Worm (Caenorhabditis elegans) whole organism, L4 larva: Measurements from ENCODE around the gene ZK1128.1.

ENCODE experiments used
- F37D6.2 ChIP-seq: sonication (generic microtip); optimal IDR thresholded peaks from 2 replicates; lab custom pipeline; 2016; ENCODE audit warnings: mild to moderate bottlenecking, missing genetic modification characterization, missing compliant biosample characterization
- T20F7.1 ChIP-seq: fragments of 200-800 bp; sonication (Bioruptor generic); optimal IDR thresholded peaks from 2 replicates; lab custom pipeline; 2018; ENCODE audit warnings: mild to moderate bottlenecking, missing genetic modification characterization, missing compliant biosample characterization
- T26A8.4 ChIP-seq: fragments of 200-800 bp; sonication (Bioruptor generic); IDR thresholded peaks from 2 replicates; pipeline ENCODE4 v1.3.6; 2022; ENCODE audit warnings: missing genetic modification characterization, missing compliant biosample characterization
- Y48G9A.11 ChIP-seq: fragments of 200-800 bp; sonication (Bioruptor generic); IDR thresholded peaks from 2 replicates; pipeline ENCODE4 v1.3.6; 2022; ENCODE audit warnings: missing genetic modification reagents, missing genetic modification characterization, missing compliant biosample characterization
- ama-1 ChIP-seq: fragments of 150-350 bp; optimal IDR thresholded peaks from 2 replicates; lab custom pipeline; 2014; ENCODE audit warnings: inconsistent platforms, mixed read lengths
- arid-1 ChIP-seq: fragments of 200-800 bp; sonication (Bioruptor generic); conservative IDR thresholded peaks from 2 replicates; pipeline ENCODE4 v1.3.6; 2022; ENCODE audit warnings: missing genetic modification reagents, missing genetic modification characterization, missing compliant biosample characterization
- attf-4 ChIP-seq: sonication (generic microtip); optimal IDR thresholded peaks from 3 replicates; lab custom pipeline; 2017; ENCODE audit warnings: missing biosample characterization, missing genetic modification characterization
- ceh-44 ChIP-seq: fragments of 200-800 bp; sonication (Bioruptor generic); IDR thresholded peaks from 2 replicates; pipeline ENCODE4 v1.3.6; 2022; ENCODE audit warnings: missing genetic modification reagents, missing genetic modification characterization, missing compliant biosample characterization
- ceh-82 ChIP-seq: sonication (generic microtip); optimal IDR thresholded peaks from 2 replicates; lab custom pipeline; 2017; ENCODE audit warnings: missing biosample characterization, missing genetic modification characterization
- cey-2 ChIP-seq: sonication (generic microtip); optimal IDR thresholded peaks from 3 replicates; lab custom pipeline; 2017; ENCODE audit warnings: missing genetic modification characterization, mild to moderate bottlenecking, missing compliant biosample characterization, antibody characterized with exemption, borderline replicate concordance; ENCODE audit not compliant: insufficient read depth
- daf-12 ChIP-seq: fragments of 150-350 bp; optimal IDR thresholded peaks from 2 replicates; lab custom pipeline; 2014; ENCODE audit warnings: missing biosample characterization, missing genetic modification reagents, missing genetic modification characterization
- daf-16 ChIP-seq, 3 experiments: sonication (generic microtip); optimal IDR thresholded peaks; 2 replicates each; lab custom pipeline; 2016 to 2017; ENCODE audit warnings: missing genetic modification characterization in 3 of 3, missing genetic modification reagents in 3 of 3, mild to moderate bottlenecking in 2 of 3, missing compliant biosample characterization in 2 of 3, missing biosample characterization in 1 of 3, moderate library complexity in 1 of 3
- daf-19 ChIP-seq: fragments of 200-800 bp; sonication (Bioruptor generic); conservative IDR thresholded peaks from 2 replicates; pipeline ENCODE4 v1.3.6; 2022; ENCODE audit warnings: missing genetic modification characterization, missing compliant biosample characterization
- daf-8 ChIP-seq: fragments of 200-800 bp; sonication (Bioruptor generic); IDR thresholded peaks from 2 replicates; pipeline ENCODE4 v1.3.6; 2022; ENCODE audit warnings: missing genetic modification characterization, missing compliant biosample characterization
- dmd-6 ChIP-seq: fragments of 200-800 bp; sonication (Bioruptor generic); IDR thresholded peaks from 2 replicates; pipeline ENCODE4 v1.3.6; 2022; ENCODE audit warnings: missing genetic modification reagents, missing genetic modification characterization, missing compliant biosample characterization
- dmd-8 ChIP-seq: fragments of 200-800 bp; sonication (Bioruptor generic); IDR thresholded peaks from 2 replicates; pipeline ENCODE4 v1.3.6; 2022; ENCODE audit warnings: missing genetic modification characterization, missing compliant biosample characterization
- duxl-1 ChIP-seq: sonication (generic microtip); optimal IDR thresholded peaks from 2 replicates; lab custom pipeline; 2016; ENCODE audit warnings: mild to moderate bottlenecking, missing genetic modification characterization, moderate library complexity, missing compliant biosample characterization; ENCODE audit not compliant: poor library complexity
- egl-27 ChIP-seq: sonication (generic microtip); optimal IDR thresholded peaks from 3 replicates; lab custom pipeline; 2017; ENCODE audit warnings: missing biosample characterization, missing genetic modification reagents, missing genetic modification characterization
- egl-43 ChIP-seq: fragments of 200-800 bp; sonication (Bioruptor generic); IDR thresholded peaks from 2 replicates; pipeline ENCODE4 v1.3.6; 2022; ENCODE audit warnings: missing genetic modification reagents, missing genetic modification characterization, missing compliant biosample characterization
- hmg-1.1 ChIP-seq: fragments of 200-800 bp; sonication (Bioruptor generic); IDR thresholded peaks from 2 replicates; pipeline ENCODE4 v1.3.6; 2022; ENCODE audit warnings: missing genetic modification reagents, missing genetic modification characterization, missing compliant biosample characterization
- jun-1 ChIP-seq: fragments of 150-350 bp; optimal IDR thresholded peaks from 2 replicates; lab custom pipeline; 2014; ENCODE audit warnings: missing biosample characterization, missing genetic modification reagents, missing genetic modification characterization
- lim-7 ChIP-seq: fragments of 200-800 bp; sonication (Bioruptor generic); IDR thresholded peaks from 2 replicates; pipeline ENCODE4 v1.3.6; 2022; ENCODE audit warnings: missing genetic modification characterization, missing compliant biosample characterization
- lin-1 ChIP-seq: fragments of 200-800 bp; sonication (Bioruptor generic); IDR thresholded peaks from 2 replicates; pipeline ENCODE4 v1.3.6; 2022; ENCODE audit warnings: missing genetic modification reagents, missing genetic modification characterization, missing compliant biosample characterization
- lin-29 ChIP-seq: fragments of 200-800 bp; sonication (Bioruptor generic); IDR thresholded peaks from 2 replicates; pipeline ENCODE4 v1.3.6; 2022; ENCODE audit warnings: missing genetic modification reagents, missing genetic modification characterization, missing compliant biosample characterization
- lin-38 ChIP-seq: fragments of 200-800 bp; sonication (Bioruptor generic); IDR thresholded peaks from 2 replicates; pipeline ENCODE4 v1.3.6; 2022; ENCODE audit warnings: missing genetic modification reagents, missing genetic modification characterization, missing compliant biosample characterization
- lir-3 ChIP-seq: sonication (generic microtip); optimal IDR thresholded peaks from 2 replicates; lab custom pipeline; 2016; ENCODE audit warnings: mild to moderate bottlenecking, missing genetic modification characterization, missing compliant biosample characterization
- madf-5 ChIP-seq, 2 experiments: fragments of 200-800 bp; sonication (Bioruptor generic); IDR thresholded peaks; 2 replicates each; pipeline ENCODE4 v1.3.6; 2022; ENCODE audit warnings: missing compliant biosample characterization in 2 of 2, missing genetic modification characterization in 2 of 2
- madf-9 ChIP-seq: fragments of 200-800 bp; sonication (Bioruptor generic); conservative IDR thresholded peaks from 2 replicates; pipeline ENCODE4 v1.3.6; 2022; ENCODE audit warnings: missing genetic modification reagents, missing genetic modification characterization, missing compliant biosample characterization
- mdl-1 ChIP-seq, 2 experiments: fragments of 150-350 bp in 1 of 2; sonication (generic microtip) in 1 of 2; optimal IDR thresholded peaks; 2 replicates each; lab custom pipeline; 2014 to 2017; ENCODE audit warnings: missing biosample characterization in 2 of 2, missing genetic modification characterization in 2 of 2
- mdt-29 ChIP-seq: fragments of 200-800 bp; sonication (Bioruptor generic); IDR thresholded peaks from 2 replicates; pipeline ENCODE4 v1.3.6; 2022; ENCODE audit warnings: missing genetic modification reagents, missing genetic modification characterization, missing compliant biosample characterization
- mes-2 ChIP-seq: sonication (generic microtip); optimal IDR thresholded peaks from 2 replicates; lab custom pipeline; 2016; ENCODE audit warnings: missing genotype, mild to moderate bottlenecking, missing genetic modification characterization, missing compliant biosample characterization; ENCODE audit not compliant: poor library complexity, severe bottlenecking
- mxl-2 ChIP-seq: fragments of 200-800 bp; sonication (Bioruptor generic); conservative IDR thresholded peaks from 2 replicates; pipeline ENCODE4 v1.3.6; 2022; ENCODE audit warnings: missing genetic modification reagents, missing genetic modification characterization, missing compliant biosample characterization
- mxl-3 ChIP-seq: fragments of 200-800 bp; sonication (Bioruptor generic); optimal IDR thresholded peaks from 2 replicates; lab custom pipeline; 2018; ENCODE audit warnings: mild to moderate bottlenecking, missing genetic modification characterization, missing compliant biosample characterization
- nhr-11 ChIP-seq: fragments of 150-350 bp; optimal IDR thresholded peaks from 2 replicates; lab custom pipeline; 2014; ENCODE audit warnings: missing biosample characterization, missing genetic modification characterization
- nhr-25 ChIP-seq: sonication (generic microtip); optimal IDR thresholded peaks from 2 replicates; lab custom pipeline; 2017; ENCODE audit warnings: missing genetic modification characterization, mild to moderate bottlenecking, missing compliant biosample characterization, antibody characterized with exemption, moderate library complexity, borderline replicate concordance; ENCODE audit not compliant: insufficient read depth
- nhr-41 ChIP-seq: fragments of 200-800 bp; sonication (Bioruptor generic); IDR thresholded peaks from 2 replicates; pipeline ENCODE4 v1.3.6; 2022; ENCODE audit warnings: missing genetic modification reagents, missing genetic modification characterization, missing compliant biosample characterization
- nhr-42 ChIP-seq: fragments of 200-800 bp; sonication (Bioruptor generic); IDR thresholded peaks from 2 replicates; pipeline ENCODE4 v1.3.6; 2022; ENCODE audit warnings: missing genetic modification characterization, missing compliant biosample characterization
- nhr-48 ChIP-seq: sonication (generic microtip); optimal IDR thresholded peaks from 2 replicates; lab custom pipeline; 2016; ENCODE audit warnings: mild to moderate bottlenecking, missing genetic modification characterization, missing compliant biosample characterization
- nhr-6 ChIP-seq: fragments of 150-350 bp; optimal IDR thresholded peaks from 2 replicates; lab custom pipeline; 2014; ENCODE audit warnings: missing biosample characterization, missing genetic modification characterization
- rbr-2 ChIP-seq: sonication (generic microtip); optimal IDR thresholded peaks from 2 replicates; lab custom pipeline; 2016; ENCODE audit warnings: missing genotype, missing genetic modification characterization, missing compliant biosample characterization
- skn-1 ChIP-seq: fragments of 150-350 bp; optimal IDR thresholded peaks from 2 replicates; lab custom pipeline; 2014; ENCODE audit warnings: missing biosample characterization, missing genetic modification characterization
- snpc-4 ChIP-seq: fragments of 150-350 bp; optimal IDR thresholded peaks from 2 replicates; lab custom pipeline; 2014; ENCODE audit warnings: missing biosample characterization, missing genetic modification characterization
- spr-3 ChIP-seq: fragments of 200-800 bp; sonication (Bioruptor generic); optimal IDR thresholded peaks from 2 replicates; lab custom pipeline; 2018; ENCODE audit warnings: mild to moderate bottlenecking, missing genetic modification characterization, missing compliant biosample characterization
- tag-97 ChIP-seq: fragments of 200-800 bp; sonication (Bioruptor generic); IDR thresholded peaks from 2 replicates; pipeline ENCODE4 v1.3.6; 2022; ENCODE audit warnings: missing genetic modification characterization, missing compliant biosample characterization
- tra-1 ChIP-seq: fragments of 200-800 bp; sonication (Bioruptor generic); IDR thresholded peaks from 2 replicates; pipeline ENCODE4 v1.3.6; 2022; ENCODE audit warnings: missing genetic modification reagents, missing genetic modification characterization, missing compliant biosample characterization
- unc-130 ChIP-seq: sonication (generic microtip); optimal IDR thresholded peaks from 2 replicates; lab custom pipeline; 2016; ENCODE audit warnings: missing genetic modification reagents, missing genetic modification characterization, missing compliant biosample characterization
- zag-1 ChIP-seq: fragments of 150-350 bp; optimal IDR thresholded peaks from 2 replicates; lab custom pipeline; 2014; ENCODE audit warnings: missing biosample characterization, missing genetic modification characterization
- zfp-2 ChIP-seq: sonication (generic microtip); optimal IDR thresholded peaks from 2 replicates; lab custom pipeline; 2016; ENCODE audit warnings: mild to moderate bottlenecking, missing genetic modification characterization, missing compliant biosample characterization
- zfp-3 ChIP-seq: fragments of 200-800 bp; sonication (Bioruptor generic); conservative IDR thresholded peaks from 2 replicates; pipeline ENCODE4 v1.3.6; 2022; ENCODE audit warnings: missing genetic modification reagents, missing genetic modification characterization, missing compliant biosample characterization
- ztf-7 ChIP-seq: fragments of 150-350 bp; optimal IDR thresholded peaks from 2 replicates; lab custom pipeline; 2014; ENCODE audit warnings: missing biosample characterization, missing genetic modification characterization

Gene ZK1128.1

ce11 chrIII:10096525-10096972 is 18.0 kb downstream of the ZK1128.1 start (continued):
- no peak for TF ChIP-seq ama-1 (lab: Kevin White, UChicago)
- peak; percentile 91 for TF ChIP-seq T26A8.4 (GFP tag; lab: Robert Waterston, UW)
- TF ChIP-seq tag-97 (GFP tag; lab: Robert Waterston, UW), result no peak
- TF ChIP-seq nhr-6 (tag; lab: Kevin White, UChicago), result peak; percentile 92
- no peak for TF ChIP-seq zfp-2
- TF ChIP-seq zag-1 (tag; lab: Kevin White, UChicago), result peak; percentile 40
- TF ChIP-seq nhr-25 (tag; lab: Kevin White, UChicago), result peak; percentile 67
- no peak for TF ChIP-seq duxl-1 (tag; lab: Kevin White, UChicago)
- peak; percentile 45; the same call in 1 of the 2 replicates for TF ChIP-seq nhr-42 (GFP tag; lab: Robert Waterston, UW)
- TF ChIP-seq mxl-3 (GFP tag; lab: Kevin White, UChicago), result peak; percentile 87
- TF ChIP-seq lim-7 (GFP tag; lab: Robert Waterston, UW), result no peak
- peak; percentile 65 for TF ChIP-seq arid-1 (GFP tag; lab: Robert Waterston, UW)
- TF ChIP-seq T20F7.1 (GFP tag; lab: Kevin White, UChicago), result peak; percentile 66
- TF ChIP-seq nhr-11 (tag; lab: Kevin White, UChicago), result peak; percentile 79
- TF ChIP-seq madf-5 (GFP tag; IDR thresholded peaks at IDR 0.05; lab: Robert Waterston, UW), result no peak
- peak; percentile 34 for TF ChIP-seq cey-2 (tag; lab: Kevin White, UChicago)
- no peak for TF ChIP-seq ceh-44 (GFP tag; lab: Robert Waterston, UW)
- TF ChIP-seq madf-9 (GFP tag; lab: Robert Waterston, UW), result no peak
- TF ChIP-seq daf-16 (GFP tag; optimal IDR thresholded peaks at IDR 0.05; lab: Kevin White, UChicago), result peak; percentile 56 to 69
- peak; percentile 72 for TF ChIP-seq daf-16 (tag; optimal IDR thresholded peaks at IDR 0.05; lab: Kevin White, UChicago)
- peak; percentile 84 for TF ChIP-seq tra-1 (GFP tag; lab: Robert Waterston, UW)
- no peak for TF ChIP-seq skn-1 (tag; lab: Kevin White, UChicago)
- TF ChIP-seq daf-19 (GFP tag; lab: Robert Waterston, UW), result peak; percentile 62; the same call in 1 of the 2 replicates
- peak; percentile 22 for TF ChIP-seq spr-3 (GFP tag; lab: Kevin White, UChicago)
- TF ChIP-seq mxl-2 (GFP tag; lab: Robert Waterston, UW), result 0 out of 2 replicates have a peak, but pooled peaks have one; percentile 4
- peak; percentile 89 for TF ChIP-seq dmd-6 (GFP tag; lab: Robert Waterston, UW)
- TF ChIP-seq unc-130, result no peak
- TF ChIP-seq ceh-82, result no peak
- no peak for TF ChIP-seq daf-8
- no peak for TF ChIP-seq mdt-29 (GFP tag; lab: Robert Waterston, UW)
- peak; percentile 96 for TF ChIP-seq hmg-1.1 (GFP tag; lab: Robert Waterston, UW)
- no peak for TF ChIP-seq lin-29 (GFP tag; lab: Robert Waterston, UW)
- TF ChIP-seq lir-3 (tag; lab: Kevin White, UChicago), result no peak
- no peak for TF ChIP-seq snpc-4 (tag; lab: Kevin White, UChicago)
- TF ChIP-seq nhr-41 (GFP tag; lab: Robert Waterston, UW), result no peak
- peak; percentile 80 for TF ChIP-seq lin-1 (GFP tag; lab: Robert Waterston, UW)
- peak; percentile 94 for TF ChIP-seq nhr-48 (tag; lab: Kevin White, UChicago)
- no peak for TF ChIP-seq ztf-7 (tag; lab: Kevin White, UChicago)
- TF ChIP-seq mes-2, result peak; percentile 34
- TF ChIP-seq rbr-2 (tag; lab: Kevin White, UChicago), result peak; percentile 89
- TF ChIP-seq attf-4 (tag; lab: Kevin White, UChicago), result no peak
- no peak; the same call in 1 of the 2 replicates for TF ChIP-seq lin-38 (GFP tag; lab: Robert Waterston, UW)
- TF ChIP-seq egl-27 (tag; lab: Kevin White, UChicago), result no peak
- peak; percentile 80 for TF ChIP-seq egl-43 (GFP tag; lab: Robert Waterston, UW)
- peak; percentile 76 for TF ChIP-seq jun-1 (tag; lab: Kevin White, UChicago)
- TF ChIP-seq zfp-3 (GFP tag; lab: Robert Waterston, UW), result no peak
- TF ChIP-seq dmd-8, result no peak
- no peak for TF ChIP-seq Y48G9A.11 (GFP tag; lab: Robert Waterston, UW)
- TF ChIP-seq daf-12 (tag; lab: Kevin White, UChicago), result no peak
- peak; percentile 98 to 99 for TF ChIP-seq mdl-1 (tag; optimal IDR thresholded peaks at IDR 0.05; lab: Kevin White, UChicago)
- TF ChIP-seq F37D6.2 (tag; lab: Kevin White, UChicago), result peak; percentile 71
